Worm (Caenorhabditis elegans): Measurements from ENCODE around the gene T27D12.6.

The T27D12.6 gene

DNA sequence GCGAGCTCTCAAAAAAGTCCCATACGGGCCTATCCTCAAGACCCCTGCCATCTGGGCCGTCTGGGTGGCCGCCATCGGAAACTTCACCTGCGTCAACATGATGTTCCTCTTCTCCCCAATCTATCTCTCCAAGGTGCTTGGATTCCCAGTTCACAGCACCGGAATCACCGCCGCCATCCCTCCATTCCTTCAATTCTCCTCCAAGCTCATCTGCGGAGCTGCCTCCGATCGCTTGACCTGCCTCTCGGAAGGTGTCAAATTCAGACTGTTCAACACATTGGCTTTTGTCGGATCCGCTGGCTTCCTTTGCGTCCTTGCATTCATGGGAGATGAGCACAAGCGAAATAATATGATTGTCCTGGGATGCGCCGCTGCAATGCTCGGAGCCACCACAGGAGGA lies 9.7 kb downstream of the T27D12.6 start:
- TF ChIP-seq ref-1 (GFP tag; conservative IDR thresholded peaks at IDR 0.05), result no peak
- TF ChIP-seq ztf-23 (GFP tag; IDR thresholded peaks at IDR 0.05), result no peak
- TF ChIP-seq cog-1 (tag; optimal IDR thresholded peaks at IDR 0.05), result no peak
- no peak for TF ChIP-seq flt-1 (GFP tag; IDR thresholded peaks at IDR 0.05)
- TF ChIP-seq tab-1 (GFP tag; IDR thresholded peaks at IDR 0.05), result no peak
- TF ChIP-seq ztf-29 (GFP tag; IDR thresholded peaks at IDR 0.05), result no peak
- TF ChIP-seq T22C8.4 (GFP tag; IDR thresholded peaks at IDR 0.05), result no peak
- no peak for TF ChIP-seq med-1 (GFP tag; optimal IDR thresholded peaks at IDR 0.05; ENCODE audit: insufficient read depth)
- TF ChIP-seq klf-2 (GFP tag; conservative IDR thresholded peaks at IDR 0.05), result no peak

ce11 chrII:11845954-11846353 lies 10.6 kb downstream of the T27D12.6 start:
- no peak for TF ChIP-seq tab-1 (GFP tag; IDR thresholded peaks at IDR 0.05)
- TF ChIP-seq ztf-23 (GFP tag; IDR thresholded peaks at IDR 0.05), result no peak
- no peak for TF ChIP-seq klf-2 (GFP tag; conservative IDR thresholded peaks at IDR 0.05)
- TF ChIP-seq flt-1 (GFP tag; IDR thresholded peaks at IDR 0.05), result no peak
- no peak for TF ChIP-seq cog-1 (tag; optimal IDR thresholded peaks at IDR 0.05)
- no peak for TF ChIP-seq T22C8.4 (GFP tag; IDR thresholded peaks at IDR 0.05)

- TF ChIP-seq T22C8.4 (GFP tag; IDR thresholded peaks at IDR 0.05), result no peak
- no peak for TF ChIP-seq ztf-23 (GFP tag; IDR thresholded peaks at IDR 0.05)
- TF ChIP-seq klf-2 (GFP tag; conservative IDR thresholded peaks at IDR 0.05), result no peak
- TF ChIP-seq med-1 (GFP tag; optimal IDR thresholded peaks at IDR 0.05; ENCODE audit: insufficient read depth), result no peak
- no peak for TF ChIP-seq cog-1 (tag; optimal IDR thresholded peaks at IDR 0.05)
- TF ChIP-seq ref-1 (GFP tag; conservative IDR thresholded peaks at IDR 0.05), result no peak
- no peak for TF ChIP-seq flt-1 (GFP tag; IDR thresholded peaks at IDR 0.05)
- no peak for TF ChIP-seq tab-1 (GFP tag; IDR thresholded peaks at IDR 0.05)
- TF ChIP-seq ztf-29 (GFP tag; IDR thresholded peaks at IDR 0.05), result no peak
These were observed 14.3 kb downstream of the T27D12.6 start for ce11 chrII:11849572-11849971.

DNA sequence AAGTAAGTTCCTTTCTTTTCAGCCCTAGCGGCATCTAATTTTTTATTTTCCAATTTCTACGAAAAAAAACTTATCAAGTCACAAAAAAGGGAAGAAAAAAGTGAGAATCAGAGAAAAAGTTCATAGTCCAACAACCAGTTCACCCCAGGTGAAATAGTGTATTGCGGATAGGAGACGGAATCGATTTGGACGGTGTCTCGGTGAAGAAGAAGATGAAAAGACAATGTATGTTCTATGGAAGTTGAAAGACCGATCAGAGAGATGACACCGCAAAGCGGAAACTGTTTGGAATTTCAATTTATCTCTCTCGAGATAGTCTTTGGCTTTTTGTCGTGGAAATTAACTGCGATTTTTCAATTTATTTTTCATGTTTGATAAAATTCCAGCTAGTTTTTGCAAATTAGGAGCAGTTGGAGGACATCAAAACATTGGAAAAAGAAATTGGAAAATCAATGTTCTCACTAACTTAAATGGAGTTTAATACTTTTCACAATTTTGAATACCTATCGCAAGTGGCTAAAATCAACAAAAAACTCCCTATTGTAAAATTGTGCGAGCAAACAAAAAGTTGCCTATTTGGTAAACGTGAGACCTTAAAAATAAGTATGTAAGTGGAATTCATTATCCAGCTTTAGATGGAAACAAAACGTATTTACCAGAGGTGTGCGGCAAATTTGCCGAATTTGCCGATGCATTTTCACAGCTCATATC lies 17.0 kb downstream of the T27D12.6 start:
- TF ChIP-seq cog-1 (tag; optimal IDR thresholded peaks at IDR 0.05), result no peak
- TF ChIP-seq ref-1 (GFP tag; conservative IDR thresholded peaks at IDR 0.05), result no peak
- TF ChIP-seq med-1 (GFP tag; optimal IDR thresholded peaks at IDR 0.05; ENCODE audit: insufficient read depth), result no peak
- TF ChIP-seq ztf-23 (GFP tag; IDR thresholded peaks at IDR 0.05), result no peak
- no peak for TF ChIP-seq klf-2 (GFP tag; conservative IDR thresholded peaks at IDR 0.05)
- no peak for TF ChIP-seq T22C8.4 (GFP tag; IDR thresholded peaks at IDR 0.05)
- TF ChIP-seq tab-1 (GFP tag; IDR thresholded peaks at IDR 0.05), result no peak
- TF ChIP-seq flt-1 (GFP tag; IDR thresholded peaks at IDR 0.05), result no peak
- TF ChIP-seq ztf-29 (GFP tag; IDR thresholded peaks at IDR 0.05), result no peak

DNA sequence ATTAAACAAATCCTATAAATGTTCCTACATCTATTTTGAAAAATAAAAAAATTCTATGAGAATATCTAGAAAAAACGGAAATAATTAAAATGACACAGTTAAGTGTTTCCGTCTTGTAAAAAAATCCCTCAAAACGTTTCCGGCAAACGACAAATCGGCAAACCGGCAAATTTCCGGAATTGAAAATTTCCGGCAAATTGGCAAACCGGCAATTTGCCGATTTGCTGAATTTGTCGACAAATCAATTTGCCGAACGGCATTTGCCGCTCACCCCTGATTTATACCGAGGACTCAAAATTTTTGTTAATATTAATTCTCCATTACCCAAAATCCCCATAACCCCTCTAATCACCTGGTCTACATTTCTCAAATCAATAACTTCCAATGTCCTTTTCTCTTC lies 17.8 kb downstream of the T27D12.6 start:
- TF ChIP-seq flt-1 (GFP tag; IDR thresholded peaks at IDR 0.05) (no peak), tab-1 (GFP tag; IDR thresholded peaks at IDR 0.05) (no peak), ztf-29 (GFP tag; IDR thresholded peaks at IDR 0.05) (no peak)

DNA sequence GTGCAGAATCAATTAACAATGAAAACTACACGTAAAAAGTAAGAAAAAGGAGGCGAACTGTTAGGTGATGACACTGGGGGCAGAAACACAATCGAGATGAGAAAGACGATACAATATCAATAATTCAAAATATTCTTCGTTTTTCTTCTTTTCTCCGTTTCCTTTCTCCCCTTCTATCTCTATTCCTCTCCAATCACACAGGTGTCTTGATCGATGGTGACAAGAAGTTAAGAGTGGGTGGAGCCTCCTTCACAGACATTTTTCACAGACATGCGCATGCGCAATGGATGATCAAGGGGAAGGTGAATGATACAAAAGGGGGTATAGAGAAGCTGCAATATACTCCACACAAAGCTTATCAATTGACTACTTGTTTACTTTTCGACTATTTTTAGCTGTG lies 19.4 kb downstream of the T27D12.6 start:
- TF ChIP-seq ref-1 (GFP tag; conservative IDR thresholded peaks at IDR 0.05) (no peak), med-1 (GFP tag; optimal IDR thresholded peaks at IDR 0.05; ENCODE audit: insufficient read depth) (no peak), ztf-29 (GFP tag; IDR thresholded peaks at IDR 0.05) (no peak)

DNA sequence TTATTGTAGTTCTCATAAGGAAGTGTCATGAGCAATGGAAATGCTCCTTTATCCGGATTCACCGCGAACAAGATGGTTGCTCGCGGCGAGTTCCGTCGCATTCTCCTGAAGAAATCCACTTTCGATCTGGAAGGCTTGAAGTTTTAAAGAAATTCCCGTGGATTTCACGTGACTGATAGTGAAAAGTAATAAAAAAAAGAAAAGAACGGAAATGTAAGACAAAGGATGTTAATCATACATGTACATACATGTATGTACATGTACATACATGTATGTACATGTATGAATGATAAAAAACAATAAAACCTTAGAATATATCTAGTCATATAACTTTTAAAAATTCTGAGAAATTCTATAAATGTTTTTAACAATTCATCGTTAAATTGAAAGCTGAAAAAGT lies 21.1 kb downstream of the T27D12.6 start, which contains the start of gene clh-1:
clh-1 (minus strand) TSS at position 101 of the 400 bp plus-strand sequence.
- no peak for TF ChIP-seq tab-1 (GFP tag; IDR thresholded peaks at IDR 0.05)
- no peak for TF ChIP-seq ref-1 (GFP tag; conservative IDR thresholded peaks at IDR 0.05)
- TF ChIP-seq ztf-23 (GFP tag; IDR thresholded peaks at IDR 0.05), result no peak
- TF ChIP-seq klf-2 (GFP tag; conservative IDR thresholded peaks at IDR 0.05), result no peak

DNA sequence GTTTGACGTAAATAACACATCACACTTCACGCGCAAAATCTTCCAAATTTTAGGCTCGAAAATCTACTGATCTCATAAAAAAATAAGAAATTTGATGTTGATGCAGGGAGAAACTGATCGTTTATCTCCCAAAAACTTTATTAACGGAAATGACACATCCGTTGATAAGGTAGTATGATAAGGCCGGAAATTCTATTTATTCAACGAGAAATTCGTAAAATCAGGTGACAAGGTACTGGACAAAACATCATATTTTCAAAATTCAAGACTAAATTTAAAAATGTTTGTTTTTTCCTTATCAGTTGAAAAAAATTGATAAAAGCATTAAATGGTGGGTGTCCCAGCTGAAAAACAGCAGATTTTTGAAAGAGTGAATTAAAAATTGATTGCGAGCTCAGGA lies 24.5 kb downstream of the T27D12.6 start:
- TF ChIP-seq ztf-29 (GFP tag; IDR thresholded peaks at IDR 0.05) (no peak), flt-1 (GFP tag; IDR thresholded peaks at IDR 0.05) (no peak), cog-1 (tag; optimal IDR thresholded peaks at IDR 0.05) (no peak), klf-2 (GFP tag; conservative IDR thresholded peaks at IDR 0.05) (no peak), ztf-23 (GFP tag; IDR thresholded peaks at IDR 0.05) (no peak), T22C8.4 (GFP tag; IDR thresholded peaks at IDR 0.05) (no peak), ref-1 (GFP tag; conservative IDR thresholded peaks at IDR 0.05) (no peak)

DNA sequence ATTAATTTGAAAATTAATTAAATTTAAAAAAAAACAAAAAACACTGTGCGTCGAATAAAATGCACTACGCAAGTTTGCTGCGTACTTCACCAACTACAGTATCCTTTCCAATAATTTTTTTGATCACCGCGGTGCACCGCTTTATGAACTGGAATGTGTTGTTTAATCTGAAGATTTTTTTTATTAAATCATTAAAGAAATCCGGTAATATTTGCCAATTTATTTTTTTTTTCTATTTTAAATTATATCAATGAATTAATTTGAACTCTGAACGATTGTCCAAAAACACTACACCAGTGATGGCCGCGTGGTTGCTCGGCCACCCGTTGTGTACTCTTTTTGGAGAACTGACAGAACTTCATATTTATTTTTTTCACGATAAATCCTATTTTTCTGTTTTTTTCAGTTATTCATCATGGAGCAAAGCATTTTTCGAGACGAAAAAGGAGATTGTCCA lies 25.3 kb downstream of the T27D12.6 start, which contains the start of gene K12D12.5:
K12D12.5 (plus strand) TSS at position 407 of the 457 bp plus-strand sequence.
- TF ChIP-seq ztf-29 (GFP tag; IDR thresholded peaks at IDR 0.05) (no peak), cog-1 (tag; optimal IDR thresholded peaks at IDR 0.05) (no peak), tab-1 (GFP tag; IDR thresholded peaks at IDR 0.05) (no peak), flt-1 (GFP tag; IDR thresholded peaks at IDR 0.05) (no peak), T22C8.4 (GFP tag; IDR thresholded peaks at IDR 0.05) (no peak), klf-2 (GFP tag; conservative IDR thresholded peaks at IDR 0.05) (no peak), med-1 (GFP tag; optimal IDR thresholded peaks at IDR 0.05; ENCODE audit: insufficient read depth) (no peak), ztf-23 (GFP tag; IDR thresholded peaks at IDR 0.05) (no peak)

DNA sequence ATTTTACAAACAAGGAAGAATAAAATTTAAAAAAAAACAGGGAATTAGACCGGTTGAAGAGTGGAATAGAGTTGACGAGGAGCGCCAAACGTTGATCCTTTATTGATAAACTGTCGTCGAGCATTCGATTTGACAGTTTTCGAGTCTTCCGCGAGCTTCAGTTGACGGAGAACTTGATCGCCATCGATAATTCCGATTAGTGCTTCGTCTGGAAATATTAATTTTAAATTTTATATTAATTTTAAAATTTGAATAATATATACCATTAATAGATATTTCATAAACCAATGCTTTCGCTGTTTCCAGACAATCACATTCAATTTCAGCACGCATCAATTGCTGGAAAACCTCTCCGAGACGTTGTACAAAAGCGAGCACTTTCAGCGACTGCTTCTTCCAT lies 30.3 kb downstream of the T27D12.6 start, which contains the start of gene K12D12.4:
K12D12.4 (minus strand) TSS at position 101 of the 400 bp plus-strand sequence.
- TF ChIP-seq tab-1 (GFP tag; IDR thresholded peaks at IDR 0.05) (no peak), cog-1 (tag; optimal IDR thresholded peaks at IDR 0.05) (no peak), ref-1 (GFP tag; conservative IDR thresholded peaks at IDR 0.05) (no peak), med-1 (GFP tag; optimal IDR thresholded peaks at IDR 0.05; ENCODE audit: insufficient read depth) (no peak), klf-2 (GFP tag; conservative IDR thresholded peaks at IDR 0.05) (no peak), T22C8.4 (GFP tag; IDR thresholded peaks at IDR 0.05) (no peak), ztf-23 (GFP tag; IDR thresholded peaks at IDR 0.05) (no peak), ztf-29 (GFP tag; IDR thresholded peaks at IDR 0.05) (no peak), flt-1 (GFP tag; IDR thresholded peaks at IDR 0.05) (no peak)

All from whole organism, midembryonic.